Comparison of ENCODE assay signal across 1 fruit fly cellular context in genomic region chr2L:11870867-11871452, dm6.
TF ChIP-seq lines count a peak whose summit lies in the region.

No protein-coding gene starts in this region.

TF ChIP-seq in whole organism, prepupa, 60 proteins besides CTCF, POLR2A, EP300 and RAD21 (continued from another document):
- TF ChIP-seq CG11902 (GFP tag; optimal IDR thresholded peaks at IDR 0.05; lab: Kevin White, UChicago), result peak; percentile 59
- peak; percentile 41 for TF ChIP-seq CG6808 (GFP tag; optimal IDR thresholded peaks at IDR 0.05; lab: Kevin White, UChicago)
- TF ChIP-seq Blimp-1 (GFP tag; optimal IDR thresholded peaks at IDR 0.05; lab: Kevin White, UChicago), result no peak
- peak; percentile 49 for TF ChIP-seq OdsH (GFP tag; optimal IDR thresholded peaks at IDR 0.05; lab: Kevin White, UChicago)
- TF ChIP-seq vri (GFP tag; optimal IDR thresholded peaks at IDR 0.05; lab: Kevin White, UChicago), result no peak
- TF ChIP-seq CG4318 (GFP tag; optimal IDR thresholded peaks at IDR 0.05; lab: Kevin White, UChicago), result no peak
- TF ChIP-seq CG10669 (GFP tag; optimal IDR thresholded peaks at IDR 0.05; lab: Kevin White, UChicago), result peak; percentile 39
- TF ChIP-seq CG8119 (GFP tag; IDR thresholded peaks at IDR 0.05; lab: Robert Waterston, UW), result no peak
- TF ChIP-seq Sox102F (GFP tag; optimal IDR thresholded peaks at IDR 0.05; lab: Kevin White, UChicago), result peak; percentile 68
- TF ChIP-seq CG32006 (GFP tag; optimal IDR thresholded peaks at IDR 0.05; lab: Kevin White, UChicago), result peak; percentile 11
- TF ChIP-seq ss (GFP tag; optimal IDR thresholded peaks at IDR 0.05; lab: Kevin White, UChicago), result peak in 1 of 2 experiments; percentile 56
- TF ChIP-seq esn (GFP tag; optimal IDR thresholded peaks at IDR 0.05; lab: Kevin White, UChicago), result no peak
- TF ChIP-seq Ets21C (GFP tag; optimal IDR thresholded peaks at IDR 0.05; lab: Kevin White, UChicago), result peak; percentile 25
- no peak for TF ChIP-seq CG16779 (tag; optimal IDR thresholded peaks at IDR 0.05; lab: Kevin White, UChicago)
- peak; percentile 50 for TF ChIP-seq CG31627 (GFP tag; optimal IDR thresholded peaks at IDR 0.05; lab: Kevin White, UChicago)
- peak; percentile 52 for TF ChIP-seq achi (GFP tag; optimal IDR thresholded peaks at IDR 0.05; lab: Kevin White, UChicago)
- TF ChIP-seq CG10631 (GFP tag; optimal IDR thresholded peaks at IDR 0.05; lab: Kevin White, UChicago), result peak; percentile 32
- TF ChIP-seq fd59A (GFP tag; optimal IDR thresholded peaks at IDR 0.05; lab: Kevin White, UChicago), result peak; percentile 9
- peak; percentile 74 for TF ChIP-seq topi (GFP tag; optimal IDR thresholded peaks at IDR 0.05; lab: Kevin White, UChicago)
- no peak for TF ChIP-seq CG1621 (tag; optimal IDR thresholded peaks at IDR 0.05; lab: Kevin White, UChicago)
- TF ChIP-seq cyc (GFP tag; optimal IDR thresholded peaks at IDR 0.05; lab: Kevin White, UChicago), result peak; percentile 57
- TF ChIP-seq CG15336 (GFP tag; IDR thresholded peaks at IDR 0.05; lab: Robert Waterston, UW), result no peak
- peak; percentile 57 for TF ChIP-seq Ets96B (tag; optimal IDR thresholded peaks at IDR 0.05; lab: Kevin White, UChicago)
- TF ChIP-seq CG8319 (GFP tag; optimal IDR thresholded peaks at IDR 0.05; lab: Kevin White, UChicago), result peak; percentile 25
- no peak for TF ChIP-seq CG6276 (GFP tag; optimal IDR thresholded peaks at IDR 0.05; lab: Kevin White, UChicago)
- peak; percentile 43 for TF ChIP-seq Eip75B (GFP tag; optimal IDR thresholded peaks at IDR 0.05; lab: Kevin White, UChicago)
- no peak for TF ChIP-seq Hr38 (GFP tag; optimal IDR thresholded peaks at IDR 0.05; lab: Kevin White, UChicago)
- peak; percentile 45 for TF ChIP-seq Sox14 (GFP tag; optimal IDR thresholded peaks at IDR 0.05; lab: Kevin White, UChicago)
- peak; percentile 62 for TF ChIP-seq CG34406 (GFP tag; optimal IDR thresholded peaks at IDR 0.05; lab: Kevin White, UChicago)
- peak; percentile 51 for TF ChIP-seq Hr39 (GFP tag; optimal IDR thresholded peaks at IDR 0.05; lab: Kevin White, UChicago)
- TF ChIP-seq Met (GFP tag; optimal IDR thresholded peaks at IDR 0.05; lab: Kevin White, UChicago), result peak; percentile 64
